Worm (Caenorhabditis elegans): ENCODE results near the gene sft-1.

- TF ChIP-seq snpc-4 (tag; optimal IDR thresholded peaks at IDR 0.05) (no peak), nhr-11 (tag; optimal IDR thresholded peaks at IDR 0.05) (no peak), nhr-237 (tag; optimal IDR thresholded peaks at IDR 0.05) (no peak), ces-1 (GFP tag; optimal IDR thresholded peaks at IDR 0.05) (no peak), ztf-11 (tag; optimal IDR thresholded peaks at IDR 0.05) (no peak)
Measured at ce11 chrIII:3063999-3064398, 22.5 kb upstream of the sft-1 start, which contains the start of gene H06I04.6.

All from whole organism, L1 larva.